Worm (Caenorhabditis elegans): ENCODE measurements around the gene T26C5.2.

The T26C5.2 gene

DNA sequence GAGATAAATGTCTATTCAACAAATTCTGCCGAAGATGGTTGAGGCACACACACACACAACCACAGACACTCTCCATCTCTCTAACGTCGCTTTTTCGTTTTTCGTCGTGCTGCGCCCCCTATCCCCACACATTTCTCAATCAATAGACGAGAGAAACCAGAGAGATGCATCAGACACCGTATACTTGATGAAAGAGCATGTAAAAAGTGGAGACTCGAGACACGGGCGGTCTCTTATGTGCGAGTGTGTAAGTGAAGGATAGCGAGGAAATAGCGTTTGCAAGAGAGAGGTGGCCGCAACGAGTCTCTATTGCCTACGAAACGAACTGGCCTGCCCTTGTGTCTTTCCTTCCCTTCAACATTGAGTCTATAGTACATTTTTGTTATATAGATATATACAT, 49.8 kb downstream of the T26C5.2 start (continued):
- TF ChIP-seq hmg-1.1 (GFP tag; IDR thresholded peaks at IDR 0.05) (peak; percentile 93), F49E8.2 (tag; optimal IDR thresholded peaks at IDR 0.05; ENCODE audit: borderline replicate concordance) (no peak), ceh-32 (tag; optimal IDR thresholded peaks at IDR 0.05; ENCODE audit: poor library complexity) (no peak), dmd-9 (GFP tag; IDR thresholded peaks at IDR 0.05) (no peak), lin-38 (GFP tag; IDR thresholded peaks at IDR 0.05) (peak; percentile 61), aly-2 (tag; optimal IDR thresholded peaks at IDR 0.05) (no peak), jun-1 (tag; optimal IDR thresholded peaks at IDR 0.05) (peak; percentile 66), Y105C5A.15 (GFP tag; IDR thresholded peaks at IDR 0.05) (no peak)

DNA sequence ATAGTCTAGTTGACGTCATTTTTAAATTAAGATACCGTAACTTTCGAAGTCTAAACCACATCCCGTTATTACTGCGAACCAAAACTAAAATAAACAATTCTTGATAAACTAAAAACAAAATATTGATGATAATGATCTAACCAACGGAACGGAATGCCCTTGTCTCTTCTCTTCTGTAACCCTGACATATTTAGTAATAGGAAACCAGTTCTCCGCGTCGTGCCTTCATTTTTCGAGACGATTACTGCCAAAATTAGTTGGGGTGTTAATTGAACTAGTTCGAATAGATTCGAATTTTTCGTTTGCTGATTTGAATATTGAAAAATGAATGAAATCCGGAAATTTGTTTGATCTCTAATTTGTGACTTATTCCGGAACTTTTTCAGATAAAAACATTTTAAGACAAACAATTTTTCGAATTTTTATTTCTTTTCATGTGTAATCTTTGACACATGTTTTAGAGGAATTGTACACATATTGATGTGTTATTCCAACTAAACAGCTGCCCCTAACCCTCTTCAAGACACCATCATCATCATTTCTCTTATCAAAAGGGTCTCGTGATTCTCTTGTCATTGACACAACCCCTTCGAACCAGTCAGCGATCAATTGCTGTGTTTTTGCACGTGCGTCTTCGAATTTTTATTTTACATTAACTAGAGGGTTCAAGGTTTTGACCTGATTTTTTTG, 50.8 kb downstream of the T26C5.2 start:
- no peak for TF ChIP-seq snpc-4 (tag; optimal IDR thresholded peaks at IDR 0.05)
- TF ChIP-seq unc-39 (tag; optimal IDR thresholded peaks at IDR 0.05), result no peak
- TF ChIP-seq lin-1 (GFP tag; IDR thresholded peaks at IDR 0.05), result peak; percentile 71
- TF ChIP-seq jun-1 (tag; optimal IDR thresholded peaks at IDR 0.05), result no peak
- no peak for TF ChIP-seq ctbp-1 (GFP tag; IDR thresholded peaks at IDR 0.05)
- peak; percentile 78 for TF ChIP-seq nhr-11 (tag; optimal IDR thresholded peaks at IDR 0.05)
- peak; percentile 65 for TF ChIP-seq zip-2 (tag; optimal IDR thresholded peaks at IDR 0.05)
- TF ChIP-seq daf-19 (GFP tag; conservative IDR thresholded peaks at IDR 0.05), result no peak
- TF ChIP-seq gei-8 (GFP tag; optimal IDR thresholded peaks at IDR 0.05), result no peak
- TF ChIP-seq cey-2 (tag; optimal IDR thresholded peaks at IDR 0.05; ENCODE audit: borderline replicate concordance, insufficient read depth), result no peak
- TF ChIP-seq nhr-111 (GFP tag; optimal IDR thresholded peaks at IDR 0.05), result no peak
- no peak for TF ChIP-seq aly-2 (tag; optimal IDR thresholded peaks at IDR 0.05)
- peak; percentile 19 for TF ChIP-seq nhr-10 (tag; optimal IDR thresholded peaks at IDR 0.05)
- peak in 1 of 2 experiments; percentile 99 for TF ChIP-seq unc-62 (GFP tag; optimal IDR thresholded peaks at IDR 0.05 in 1 of 2)
- no peak for TF ChIP-seq unc-62 (tag; optimal IDR thresholded peaks at IDR 0.05)
- TF ChIP-seq F49E8.2 (tag; optimal IDR thresholded peaks at IDR 0.05; ENCODE audit: borderline replicate concordance), result no peak
- TF ChIP-seq lsy-2 (tag; optimal IDR thresholded peaks at IDR 0.05), result peak; percentile 2 to 81
- no peak for TF ChIP-seq snpc-1.2 (GFP tag; IDR thresholded peaks at IDR 0.05)
- TF ChIP-seq dpl-1 (GFP tag; optimal IDR thresholded peaks at IDR 0.05), result peak; percentile 16
- TF ChIP-seq ceh-62 (tag; optimal IDR thresholded peaks at IDR 0.05), result no peak
- no peak for TF ChIP-seq hmg-1.1 (GFP tag; IDR thresholded peaks at IDR 0.05)
- no peak for TF ChIP-seq madf-5 (GFP tag; IDR thresholded peaks at IDR 0.05)
- TF ChIP-seq spr-1 (tag; optimal IDR thresholded peaks at IDR 0.05), result no peak
- TF ChIP-seq mxl-3 (GFP tag; optimal IDR thresholded peaks at IDR 0.05), result peak; percentile 54
- TF ChIP-seq duxl-1 (tag; optimal IDR thresholded peaks at IDR 0.05; ENCODE audit: poor library complexity), result no peak
- peak; percentile 33 for TF ChIP-seq fos-1 (tag; optimal IDR thresholded peaks at IDR 0.05)
- TF ChIP-seq F37D6.2 (tag; optimal IDR thresholded peaks at IDR 0.05), result no peak
- no peak for TF ChIP-seq ztf-11 (tag; optimal IDR thresholded peaks at IDR 0.05)
- peak; percentile 96 for TF ChIP-seq hlh-30 (tag; optimal IDR thresholded peaks at IDR 0.05; ENCODE audit: insufficient read depth)
- no peak for TF ChIP-seq egl-43 (GFP tag; IDR thresholded peaks at IDR 0.05)
- no peak for TF ChIP-seq F10B5.3 (tag; optimal IDR thresholded peaks at IDR 0.05)
- peak; percentile 86 for TF ChIP-seq dve-1 (tag; optimal IDR thresholded peaks at IDR 0.05; ENCODE audit: insufficient read depth)
- TF ChIP-seq php-3 (GFP tag; IDR thresholded peaks at IDR 0.05), result peak; percentile 89
- no peak for TF ChIP-seq ceh-44 (GFP tag; IDR thresholded peaks at IDR 0.05)
- no peak for TF ChIP-seq arid-1 (GFP tag; conservative IDR thresholded peaks at IDR 0.05)
- TF ChIP-seq mes-2 (tag; optimal IDR thresholded peaks at IDR 0.05; ENCODE audit: poor library complexity, severe bottlenecking), result peak; percentile 66
- TF ChIP-seq ZK337.2 (GFP tag; IDR thresholded peaks at IDR 0.05), result no peak
- TF ChIP-seq ztf-7 (tag; optimal IDR thresholded peaks at IDR 0.05), result peak; percentile 14
- peak; percentile 18; the same call in 1 of the 2 replicates for TF ChIP-seq ceh-20 (GFP tag; IDR thresholded peaks at IDR 0.05)
- TF ChIP-seq mep-1 (tag; optimal IDR thresholded peaks at IDR 0.05), result peak; percentile 70
- peak; percentile 20 for TF ChIP-seq spr-3 (GFP tag; optimal IDR thresholded peaks at IDR 0.05)
- TF ChIP-seq lin-13 (GFP tag; optimal IDR thresholded peaks at IDR 0.05), result no peak
- TF ChIP-seq ceh-32 (tag; optimal IDR thresholded peaks at IDR 0.05; ENCODE audit: poor library complexity), result no peak
- no peak for TF ChIP-seq lin-15B (tag; optimal IDR thresholded peaks at IDR 0.05)
